2 fruit fly cellular contexts compared by ENCODE assay signal in the genomic region with DNA sequence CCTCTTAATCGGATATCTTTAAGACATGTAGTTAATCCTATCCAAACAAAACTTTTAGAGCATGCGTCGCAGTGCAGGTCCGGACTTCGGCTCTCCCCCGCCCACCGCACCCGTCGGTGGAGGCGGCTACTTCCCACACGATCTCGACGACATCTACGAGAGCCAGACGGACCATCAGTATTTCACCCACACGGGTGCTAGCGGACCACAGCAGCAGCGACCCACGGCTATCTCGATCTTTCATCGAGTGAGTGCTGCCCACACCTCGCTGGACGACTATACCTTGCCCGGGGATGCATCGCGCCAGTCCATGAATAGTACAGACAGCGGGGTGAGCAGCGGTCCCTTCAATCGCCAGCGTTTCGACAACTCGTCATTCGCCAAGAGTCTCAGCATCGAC.
TF ChIP-seq lines count a peak whose summit lies in the region.

No protein-coding gene starts in this region.

- TF ChIP-seq CTCF in whole organism, embryonic (GFP tag; optimal IDR thresholded peaks at IDR 0.05; lab: Kevin White, UChicago) = no peak

TF ChIP-seq in whole organism, embryonic, 481 proteins besides CTCF, POLR2A, EP300 and RAD21:
- 0 out of 2 replicates have a peak, but pooled peaks have one; percentile 24 for TF ChIP-seq CG9932 (GFP tag; IDR thresholded peaks at IDR 0.05; lab: Robert Waterston, UW)
- TF ChIP-seq CG3847 (GFP tag; IDR thresholded peaks at IDR 0.05; lab: Robert Waterston, UW) = no peak
- peak; percentile 96 for TF ChIP-seq sr (GFP tag; IDR thresholded peaks at IDR 0.05; lab: Robert Waterston, UW)
- no peak for TF ChIP-seq bsh (GFP tag; optimal IDR thresholded peaks at IDR 0.05; lab: Kevin White, UChicago)

TF ChIP-seq in whole organism, prepupa, 60 proteins besides CTCF, POLR2A, EP300 and RAD21:
- TF ChIP-seq svp (GFP tag; lab: Kevin White, UChicago) = peak; percentile 78
- TF ChIP-seq lz (GFP tag; optimal IDR thresholded peaks at IDR 0.05; lab: Kevin White, UChicago) = no peak
